Worm (Caenorhabditis elegans) whole organism, L4 larva: ENCODE data around the gene nprt-1.

ENCODE experiments used
- F26F4.8 ChIP-seq: fragments of 200-800 bp; sonication (Bioruptor generic); conservative IDR thresholded peaks from 2 replicates; pipeline ENCODE4 v1.3.6; 2022; ENCODE audit warnings: missing genetic modification characterization, missing compliant biosample characterization
- F37D6.2 ChIP-seq: sonication (generic microtip); optimal IDR thresholded peaks from 2 replicates; lab custom pipeline; 2016; ENCODE audit warnings: mild to moderate bottlenecking, missing genetic modification characterization, missing compliant biosample characterization
- F49E8.2 ChIP-seq: sonication (generic microtip); optimal IDR thresholded peaks from 2 replicates; lab custom pipeline; 2016; ENCODE audit warnings: missing compliant biosample characterization, mild to moderate bottlenecking, missing genetic modification characterization, borderline replicate concordance
- R02D3.7 ChIP-seq: fragments of 150-350 bp; sonication (generic microtip); optimal IDR thresholded peaks from 3 replicates; lab custom pipeline; 2014; ENCODE audit warnings: missing biosample characterization, missing genetic modification characterization
- T20F7.1 ChIP-seq: fragments of 200-800 bp; sonication (Bioruptor generic); optimal IDR thresholded peaks from 2 replicates; lab custom pipeline; 2018; ENCODE audit warnings: mild to moderate bottlenecking, missing genetic modification characterization, missing compliant biosample characterization
- T26A8.4 ChIP-seq: fragments of 200-800 bp; sonication (Bioruptor generic); IDR thresholded peaks from 2 replicates; pipeline ENCODE4 v1.3.6; 2022; ENCODE audit warnings: missing genetic modification characterization, missing compliant biosample characterization
- Y105C5A.15 ChIP-seq: fragments of 200-800 bp; sonication (Bioruptor generic); IDR thresholded peaks from 2 replicates; pipeline ENCODE4 v1.3.6; 2022; ENCODE audit warnings: missing genetic modification characterization, missing compliant biosample characterization
- Y48G9A.11 ChIP-seq: fragments of 200-800 bp; sonication (Bioruptor generic); IDR thresholded peaks from 2 replicates; pipeline ENCODE4 v1.3.6; 2022; ENCODE audit warnings: missing genetic modification reagents, missing genetic modification characterization, missing compliant biosample characterization
- ZK337.2 ChIP-seq: fragments of 200-800 bp; sonication (Bioruptor generic); IDR thresholded peaks from 2 replicates; pipeline ENCODE4 v1.3.6; 2022; ENCODE audit warnings: missing genetic modification reagents, missing genetic modification characterization, missing compliant biosample characterization
- ama-1 ChIP-seq: fragments of 150-350 bp; optimal IDR thresholded peaks from 2 replicates; lab custom pipeline; 2014; ENCODE audit warnings: inconsistent platforms, mixed read lengths
- arid-1 ChIP-seq: fragments of 200-800 bp; sonication (Bioruptor generic); conservative IDR thresholded peaks from 2 replicates; pipeline ENCODE4 v1.3.6; 2022; ENCODE audit warnings: missing genetic modification reagents, missing genetic modification characterization, missing compliant biosample characterization
- attf-4 ChIP-seq: sonication (generic microtip); optimal IDR thresholded peaks from 3 replicates; lab custom pipeline; 2017; ENCODE audit warnings: missing biosample characterization, missing genetic modification characterization
- ceh-28 ChIP-seq: fragments of 150-350 bp; optimal IDR thresholded peaks from 2 replicates; lab custom pipeline; 2014; ENCODE audit warnings: missing biosample characterization, missing genetic modification reagents, missing genetic modification characterization
- ceh-82 ChIP-seq: sonication (generic microtip); optimal IDR thresholded peaks from 2 replicates; lab custom pipeline; 2017; ENCODE audit warnings: missing biosample characterization, missing genetic modification characterization
- cey-2 ChIP-seq: sonication (generic microtip); optimal IDR thresholded peaks from 3 replicates; lab custom pipeline; 2017; ENCODE audit warnings: missing genetic modification characterization, mild to moderate bottlenecking, missing compliant biosample characterization, antibody characterized with exemption, borderline replicate concordance; ENCODE audit not compliant: insufficient read depth
- daf-12 ChIP-seq: fragments of 150-350 bp; optimal IDR thresholded peaks from 2 replicates; lab custom pipeline; 2014; ENCODE audit warnings: missing biosample characterization, missing genetic modification reagents, missing genetic modification characterization
- daf-16 ChIP-seq, 3 experiments: sonication (generic microtip); optimal IDR thresholded peaks; 2 replicates each; lab custom pipeline; 2016 to 2017; ENCODE audit warnings: missing genetic modification characterization in 3 of 3, missing genetic modification reagents in 3 of 3, mild to moderate bottlenecking in 2 of 3, missing compliant biosample characterization in 2 of 3, missing biosample characterization in 1 of 3, moderate library complexity in 1 of 3
- daf-19 ChIP-seq: fragments of 200-800 bp; sonication (Bioruptor generic); conservative IDR thresholded peaks from 2 replicates; pipeline ENCODE4 v1.3.6; 2022; ENCODE audit warnings: missing genetic modification characterization, missing compliant biosample characterization
- dmd-8 ChIP-seq: fragments of 200-800 bp; sonication (Bioruptor generic); IDR thresholded peaks from 2 replicates; pipeline ENCODE4 v1.3.6; 2022; ENCODE audit warnings: missing genetic modification characterization, missing compliant biosample characterization
- dmd-9 ChIP-seq: fragments of 200-800 bp; sonication (Bioruptor generic); IDR thresholded peaks from 2 replicates; pipeline ENCODE4 v1.3.6; 2022; ENCODE audit warnings: missing genetic modification reagents, missing genetic modification characterization, missing compliant biosample characterization
- dpl-1 ChIP-seq: fragments of 150-350 bp; optimal IDR thresholded peaks from 2 replicates; lab custom pipeline; 2014; ENCODE audit warnings: missing biosample characterization, missing genetic modification reagents, missing genetic modification characterization
- egl-27 ChIP-seq: sonication (generic microtip); optimal IDR thresholded peaks from 3 replicates; lab custom pipeline; 2017; ENCODE audit warnings: missing biosample characterization, missing genetic modification reagents, missing genetic modification characterization
- fkh-10 ChIP-seq: fragments of 150-350 bp; optimal IDR thresholded peaks from 2 replicates; lab custom pipeline; 2014; ENCODE audit warnings: missing biosample characterization, missing genetic modification reagents, missing genetic modification characterization
- fos-1 ChIP-seq: fragments of 150-350 bp; optimal IDR thresholded peaks from 2 replicates; lab custom pipeline; 2014; ENCODE audit warnings: missing biosample characterization, missing genetic modification characterization
- hlh-11 ChIP-seq: fragments of 200-800 bp; sonication (Bioruptor generic); optimal IDR thresholded peaks from 2 replicates; lab custom pipeline; 2018; ENCODE audit warnings: mild to moderate bottlenecking, missing genetic modification characterization, missing compliant biosample characterization
- hlh-30 ChIP-seq: sonication (generic microtip); optimal IDR thresholded peaks from 2 replicates; lab custom pipeline; 2017; ENCODE audit warnings: antibody characterized with exemption, mild to moderate bottlenecking, missing genetic modification characterization, missing compliant biosample characterization; ENCODE audit not compliant: insufficient read depth
- jun-1 ChIP-seq: fragments of 150-350 bp; optimal IDR thresholded peaks from 2 replicates; lab custom pipeline; 2014; ENCODE audit warnings: missing biosample characterization, missing genetic modification reagents, missing genetic modification characterization
- lin-1 ChIP-seq: fragments of 200-800 bp; sonication (Bioruptor generic); IDR thresholded peaks from 2 replicates; pipeline ENCODE4 v1.3.6; 2022; ENCODE audit warnings: missing genetic modification reagents, missing genetic modification characterization, missing compliant biosample characterization
- lin-38 ChIP-seq: fragments of 200-800 bp; sonication (Bioruptor generic); IDR thresholded peaks from 2 replicates; pipeline ENCODE4 v1.3.6; 2022; ENCODE audit warnings: missing genetic modification reagents, missing genetic modification characterization, missing compliant biosample characterization
- lsy-2 ChIP-seq, 2 experiments: fragments of 150-350 bp in 1 of 2; sonication (generic microtip) in 1 of 2; optimal IDR thresholded peaks; 2 replicates each; lab custom pipeline; 2014 to 2017; ENCODE audit warnings: missing biosample characterization in 2 of 2, missing genetic modification characterization in 2 of 2
- madf-5 ChIP-seq, 2 experiments: fragments of 200-800 bp; sonication (Bioruptor generic); IDR thresholded peaks; 2 replicates each; pipeline ENCODE4 v1.3.6; 2022; ENCODE audit warnings: missing compliant biosample characterization in 2 of 2, missing genetic modification characterization in 2 of 2
- madf-9 ChIP-seq: fragments of 200-800 bp; sonication (Bioruptor generic); conservative IDR thresholded peaks from 2 replicates; pipeline ENCODE4 v1.3.6; 2022; ENCODE audit warnings: missing genetic modification reagents, missing genetic modification characterization, missing compliant biosample characterization
- mdl-1 ChIP-seq, 2 experiments: fragments of 150-350 bp in 1 of 2; sonication (generic microtip) in 1 of 2; optimal IDR thresholded peaks; 2 replicates each; lab custom pipeline; 2014 to 2017; ENCODE audit warnings: missing biosample characterization in 2 of 2, missing genetic modification characterization in 2 of 2
- mep-1 ChIP-seq: fragments of 150-350 bp; sonication (generic microtip); optimal IDR thresholded peaks from 3 replicates; lab custom pipeline; 2014; ENCODE audit warnings: missing biosample characterization, missing genetic modification characterization
- mes-2 ChIP-seq: sonication (generic microtip); optimal IDR thresholded peaks from 2 replicates; lab custom pipeline; 2016; ENCODE audit warnings: missing genotype, mild to moderate bottlenecking, missing genetic modification characterization, missing compliant biosample characterization; ENCODE audit not compliant: poor library complexity, severe bottlenecking
- mxl-2 ChIP-seq: fragments of 200-800 bp; sonication (Bioruptor generic); conservative IDR thresholded peaks from 2 replicates; pipeline ENCODE4 v1.3.6; 2022; ENCODE audit warnings: missing genetic modification reagents, missing genetic modification characterization, missing compliant biosample characterization
- nhr-28 ChIP-seq: fragments of 150-350 bp; optimal IDR thresholded peaks from 2 replicates; lab custom pipeline; 2014; ENCODE audit warnings: missing biosample characterization, missing genetic modification characterization
- nhr-42 ChIP-seq: fragments of 200-800 bp; sonication (Bioruptor generic); IDR thresholded peaks from 2 replicates; pipeline ENCODE4 v1.3.6; 2022; ENCODE audit warnings: missing genetic modification characterization, missing compliant biosample characterization
- nhr-77 ChIP-seq: fragments of 150-350 bp; optimal IDR thresholded peaks from 2 replicates; lab custom pipeline; 2014; ENCODE audit warnings: missing biosample characterization, missing genetic modification characterization
- php-3 ChIP-seq: fragments of 200-800 bp; sonication (Bioruptor generic); IDR thresholded peaks from 2 replicates; pipeline ENCODE4 v1.3.6; 2022; ENCODE audit warnings: missing genetic modification reagents, missing genetic modification characterization, missing compliant biosample characterization
- sdz-12 ChIP-seq: fragments of 200-800 bp; sonication (Bioruptor generic); optimal IDR thresholded peaks from 2 replicates; lab custom pipeline; 2018; ENCODE audit warnings: mild to moderate bottlenecking, missing genetic modification characterization, missing compliant biosample characterization
- set-16 ChIP-seq: fragments of 200-800 bp; sonication (Bioruptor generic); IDR thresholded peaks from 2 replicates; pipeline ENCODE4 v1.3.6; 2022; ENCODE audit warnings: missing genetic modification reagents, missing genetic modification characterization, missing compliant biosample characterization
- skn-1 ChIP-seq: fragments of 150-350 bp; optimal IDR thresholded peaks from 2 replicates; lab custom pipeline; 2014; ENCODE audit warnings: missing biosample characterization, missing genetic modification characterization
- spr-1 ChIP-seq: sonication (generic microtip); optimal IDR thresholded peaks from 2 replicates; lab custom pipeline; 2016; ENCODE audit warnings: mild to moderate bottlenecking, missing genetic modification characterization, missing compliant biosample characterization
- spr-3 ChIP-seq: fragments of 200-800 bp; sonication (Bioruptor generic); optimal IDR thresholded peaks from 2 replicates; lab custom pipeline; 2018; ENCODE audit warnings: mild to moderate bottlenecking, missing genetic modification characterization, missing compliant biosample characterization
- tra-1 ChIP-seq: fragments of 200-800 bp; sonication (Bioruptor generic); IDR thresholded peaks from 2 replicates; pipeline ENCODE4 v1.3.6; 2022; ENCODE audit warnings: missing genetic modification reagents, missing genetic modification characterization, missing compliant biosample characterization
- unc-130 ChIP-seq: sonication (generic microtip); optimal IDR thresholded peaks from 2 replicates; lab custom pipeline; 2016; ENCODE audit warnings: missing genetic modification reagents, missing genetic modification characterization, missing compliant biosample characterization
- zfp-3 ChIP-seq: fragments of 200-800 bp; sonication (Bioruptor generic); conservative IDR thresholded peaks from 2 replicates; pipeline ENCODE4 v1.3.6; 2022; ENCODE audit warnings: missing genetic modification reagents, missing genetic modification characterization, missing compliant biosample characterization
- zip-11 ChIP-seq: fragments of 200-800 bp; sonication (Bioruptor generic); IDR thresholded peaks from 2 replicates; pipeline ENCODE4 v1.3.6; 2022; ENCODE audit warnings: missing genetic modification characterization, missing compliant biosample characterization
- ztf-11 ChIP-seq: fragments of 150-350 bp; optimal IDR thresholded peaks from 2 replicates; lab custom pipeline; 2014; ENCODE audit warnings: missing biosample characterization, missing genetic modification characterization
- ztf-7 ChIP-seq: fragments of 150-350 bp; optimal IDR thresholded peaks from 2 replicates; lab custom pipeline; 2014; ENCODE audit warnings: missing biosample characterization, missing genetic modification characterization

The nprt-1 gene

ce11 chrIV:2890401-2890952 is at the start of gene nprt-1, which contains the start of gene dib-1:
TSS of gene nprt-1 (minus strand) at chrIV:2890451.
TSS of gene dib-1 (plus strand) at chrIV:2890882.
- no peak for TF ChIP-seq lin-1 (GFP tag; lab: Robert Waterston, UW)
- TF ChIP-seq ama-1 (lab: Kevin White, UChicago), result peak; percentile 20
- no peak for TF ChIP-seq dmd-9 (GFP tag; lab: Robert Waterston, UW)
- TF ChIP-seq php-3 (GFP tag; lab: Robert Waterston, UW), result no peak
- TF ChIP-seq skn-1 (tag; lab: Kevin White, UChicago), result no peak
- TF ChIP-seq F26F4.8 (GFP tag; lab: Robert Waterston, UW), result no peak
- no peak for TF ChIP-seq nhr-42
- no peak for TF ChIP-seq daf-12 (tag; lab: Kevin White, UChicago)
- TF ChIP-seq T20F7.1 (GFP tag; lab: Kevin White, UChicago), result no peak
- TF ChIP-seq zip-11 (GFP tag; lab: Robert Waterston, UW), result no peak
- no peak for TF ChIP-seq Y105C5A.15 (GFP tag; lab: Robert Waterston, UW)
- peak; percentile 83 for TF ChIP-seq dpl-1 (GFP tag; lab: Kevin White, UChicago)
- TF ChIP-seq dmd-8 (GFP tag; lab: Robert Waterston, UW), result no peak
- no peak for TF ChIP-seq tra-1 (GFP tag; lab: Robert Waterston, UW)
- no peak for TF ChIP-seq mxl-2 (GFP tag; lab: Robert Waterston, UW)
- TF ChIP-seq arid-1 (GFP tag; lab: Robert Waterston, UW), result no peak
- 0 out of 2 replicates have a peak, but pooled peaks have one; percentile 28 for TF ChIP-seq Y48G9A.11 (GFP tag; lab: Robert Waterston, UW)
- TF ChIP-seq fos-1, result no peak
- no peak for TF ChIP-seq daf-19 (GFP tag; lab: Robert Waterston, UW)
- TF ChIP-seq ceh-28, result no peak
- no peak for TF ChIP-seq nhr-28 (tag; lab: Kevin White, UChicago)
- no peak for TF ChIP-seq cey-2 (tag; lab: Kevin White, UChicago)
- TF ChIP-seq lin-38 (GFP tag; lab: Robert Waterston, UW), result peak; percentile 45; the same call in 1 of the 2 replicates
- no peak for TF ChIP-seq unc-130 (GFP tag; lab: Kevin White, UChicago)
- peak; percentile 49 for TF ChIP-seq mes-2 (tag; lab: Kevin White, UChicago)
- TF ChIP-seq fkh-10, result no peak
- no peak for TF ChIP-seq spr-3 (GFP tag; lab: Kevin White, UChicago)
- TF ChIP-seq ztf-11, result no peak
- no peak for TF ChIP-seq madf-5 (GFP tag; IDR thresholded peaks at IDR 0.05; lab: Robert Waterston, UW)
- TF ChIP-seq T26A8.4, result no peak
- TF ChIP-seq daf-16 (GFP tag; optimal IDR thresholded peaks at IDR 0.05; lab: Kevin White, UChicago), result no peak
- peak; percentile 6 for TF ChIP-seq daf-16 (tag; optimal IDR thresholded peaks at IDR 0.05; lab: Kevin White, UChicago)
- no peak for TF ChIP-seq mdl-1 (tag; optimal IDR thresholded peaks at IDR 0.05; lab: Kevin White, UChicago)
- TF ChIP-seq F49E8.2 (tag; lab: Kevin White, UChicago), result no peak
- no peak for TF ChIP-seq zfp-3
- TF ChIP-seq egl-27 (tag; lab: Kevin White, UChicago), result no peak
- no peak for TF ChIP-seq hlh-11 (tag; lab: Kevin White, UChicago)
- TF ChIP-seq madf-9 (GFP tag; lab: Robert Waterston, UW), result no peak
- TF ChIP-seq nhr-77 (tag; lab: Kevin White, UChicago), result peak; percentile 28
- no peak for TF ChIP-seq F37D6.2
- TF ChIP-seq lsy-2 (tag; optimal IDR thresholded peaks at IDR 0.05; lab: Kevin White, UChicago), result peak in 1 of 2 experiments; percentile 72
- no peak for TF ChIP-seq ceh-82 (tag; lab: Kevin White, UChicago)
- peak; percentile 24 for TF ChIP-seq mep-1 (tag; lab: Kevin White, UChicago)
- TF ChIP-seq jun-1 (tag; lab: Kevin White, UChicago), result no peak
- TF ChIP-seq ZK337.2 (GFP tag; lab: Robert Waterston, UW), result no peak
- peak; percentile 33 for TF ChIP-seq hlh-30 (tag; lab: Kevin White, UChicago)
- TF ChIP-seq sdz-12, result no peak
- TF ChIP-seq R02D3.7, result no peak
- no peak for TF ChIP-seq attf-4 (tag; lab: Kevin White, UChicago)
- no peak for TF ChIP-seq set-16 (GFP tag; lab: Robert Waterston, UW)
- no peak for TF ChIP-seq ztf-7
- TF ChIP-seq spr-1 (tag; lab: Kevin White, UChicago), result no peak
